Fruit fly (Drosophila melanogaster) whole organism, embryonic: ENCODE measurements around the gene CG42716.

Experiments
- Ada2b ChIP-seq: fragments of 200-800 bp; sonication (Bioruptor generic); IDR thresholded peaks from 2 replicates; pipeline ENCODE4 v1.3.6; 2022; ENCODE audit warnings: missing biosample characterization, missing genetic modification characterization
- Awh ChIP-seq: fragments of 200-800 bp; sonication (Bioruptor generic); IDR thresholded peaks from 2 replicates; pipeline ENCODE4, ENCODE4 v1.3.6; 2022; ENCODE audit warnings: missing biosample characterization, missing genetic modification characterization
- BtbVII ChIP-seq: fragments of 200-800 bp; sonication (Bioruptor generic); optimal IDR thresholded peaks from 3 replicates; lab custom pipeline; 2017; ENCODE audit warnings: missing biosample characterization, mild to moderate bottlenecking, missing genetic modification characterization
- CG10543 ChIP-seq: fragments of 200-800 bp; sonication (Bioruptor generic); optimal IDR thresholded peaks from 3 replicates; lab custom pipeline; 2017; ENCODE audit warnings: missing biosample characterization, mild to moderate bottlenecking, missing genetic modification characterization, moderate library complexity
- CG10654 ChIP-seq: fragments of 200-800 bp; sonication (Bioruptor generic); optimal IDR thresholded peaks from 2 replicates; lab custom pipeline; 2016; ENCODE audit warnings: missing biosample characterization, missing genetic modification characterization
- CG11247 ChIP-seq: fragments of 200-800 bp; sonication (Bioruptor generic); IDR thresholded peaks from 2 replicates; pipeline ENCODE4 v1.3.6; 2022; ENCODE audit warnings: missing biosample characterization, missing genetic modification characterization
- CG11456 ChIP-seq: fragments of 200-800 bp; sonication (Bioruptor generic); IDR thresholded peaks from 3 replicates; pipeline ENCODE4 v1.3.6; 2022; ENCODE audit warnings: missing biosample characterization, missing genetic modification characterization
- CG12299 ChIP-seq: fragments of 200-800 bp; sonication (Bioruptor generic); optimal IDR thresholded peaks from 2 replicates; lab custom pipeline; 2018; ENCODE audit warnings: missing biosample characterization, mild to moderate bottlenecking, missing genetic modification characterization
- CG13123 ChIP-seq: fragments of 200-800 bp; sonication (Bioruptor generic); optimal IDR thresholded peaks from 2 replicates; lab custom pipeline; 2016; ENCODE audit warnings: missing biosample characterization, missing genetic modification characterization
- CG13296 ChIP-seq: fragments of 200-800 bp; sonication (Bioruptor generic); optimal IDR thresholded peaks from 3 replicates; lab custom pipeline; 2018; ENCODE audit warnings: missing biosample characterization, mild to moderate bottlenecking, missing genetic modification characterization
- CG16779 ChIP-seq: fragments of 200-800 bp; sonication (Bioruptor generic); IDR thresholded peaks from 2 replicates; pipeline ENCODE4 v1.3.6; 2022; ENCODE audit warnings: missing biosample characterization, missing genetic modification characterization
- CG16813 ChIP-seq: fragments of 200-800 bp; sonication (Bioruptor generic); IDR thresholded peaks from 3 replicates; pipeline ENCODE4 v1.3.6; 2022; ENCODE audit warnings: missing biosample characterization, missing genetic modification characterization; ENCODE audit not compliant: partially characterized antibody
- CG2678 ChIP-seq: fragments of 200-800 bp; sonication (Bioruptor generic); optimal IDR thresholded peaks from 3 replicates; lab custom pipeline; 2019; ENCODE audit warnings: missing biosample characterization, mild to moderate bottlenecking, missing genetic modification characterization, moderate library complexity
- CG32767 ChIP-seq: fragments of 200-800 bp; sonication (Bioruptor generic); IDR thresholded peaks from 2 replicates; pipeline ENCODE4 v1.3.6; 2022; ENCODE audit warnings: missing biosample characterization, missing genetic modification characterization
- CG34422 ChIP-seq: fragments of 200-800 bp; sonication (Bioruptor generic); IDR thresholded peaks from 3 replicates; pipeline ENCODE4 v1.3.6; 2022; ENCODE audit warnings: missing biosample characterization, missing genetic modification characterization
- CG4617 ChIP-seq: fragments of 200-800 bp; sonication (Bioruptor generic); optimal IDR thresholded peaks from 3 replicates; lab custom pipeline; 2016; ENCODE audit warnings: missing biosample characterization, missing genetic modification characterization, borderline replicate concordance
- CG6654 ChIP-seq: fragments of 200-800 bp; sonication (Bioruptor generic); optimal IDR thresholded peaks from 2 replicates; lab custom pipeline; 2017; ENCODE audit warnings: missing biosample characterization, mild to moderate bottlenecking, missing genetic modification characterization
- CG7987 ChIP-seq: fragments of 200-800 bp; sonication (Bioruptor generic); optimal IDR thresholded peaks from 2 replicates; lab custom pipeline; 2018; ENCODE audit warnings: missing biosample characterization, mild to moderate bottlenecking, missing genetic modification characterization, moderate library complexity
- CkIIα-i1 ChIP-seq: fragments of 200-800 bp; sonication (Bioruptor generic); IDR thresholded peaks from 2 replicates; pipeline ENCODE4 v1.3.6; 2022; ENCODE audit warnings: missing biosample characterization, missing genetic modification characterization
- CrebB ChIP-seq: fragments of 200-800 bp; sonication (Bioruptor generic); optimal IDR thresholded peaks from 3 replicates; lab custom pipeline; 2018; ENCODE audit warnings: missing biosample characterization, mild to moderate bottlenecking, missing genetic modification characterization
- Dad ChIP-seq: fragments of 200-800 bp; sonication (Bioruptor generic); optimal IDR thresholded peaks from 3 replicates; lab custom pipeline; 2016; ENCODE audit warnings: missing biosample characterization, missing genetic modification characterization
- Doc3 ChIP-seq: fragments of 200-800 bp; sonication (Bioruptor generic); IDR thresholded peaks from 3 replicates; pipeline ENCODE4 v1.3.6; 2022; ENCODE audit warnings: missing biosample characterization, missing genetic modification characterization; ENCODE audit not compliant: partially characterized antibody
- Eip74EF ChIP-seq, 2 experiments: fragments of 200-800 bp in 1 of 2; fragments of >200 bp in 1 of 2; sonication (Bioruptor generic) in 1 of 2; optimal IDR thresholded peaks; 2 replicates each; lab custom pipeline; 2017 to 2019; ENCODE audit warnings: missing biosample characterization in 2 of 2, missing genetic modification characterization in 2 of 2, mild to moderate bottlenecking in 1 of 2, moderate library complexity in 1 of 2
- Gsc ChIP-seq: fragments of 200-800 bp; sonication (Bioruptor generic); IDR thresholded peaks from 2 replicates; pipeline ENCODE4 v1.3.6; 2022; ENCODE audit warnings: missing biosample characterization, missing genetic modification characterization
- Gug ChIP-seq: fragments of 200-800 bp; sonication (Bioruptor generic); IDR thresholded peaks from 4 replicates; pipeline ENCODE4 v1.3.6; 2022; ENCODE audit warnings: missing biosample characterization, missing genetic modification characterization
- HLH3B ChIP-seq: fragments of 200-800 bp; sonication (Bioruptor generic); IDR thresholded peaks from 2 replicates; pipeline ENCODE4 v1.3.6; 2022; ENCODE audit warnings: missing biosample characterization, missing genetic modification characterization
- HLH54F ChIP-seq: fragments of 200-800 bp; sonication (Bioruptor generic); optimal IDR thresholded peaks from 3 replicates; lab custom pipeline; 2016; ENCODE audit warnings: missing biosample characterization, missing genetic modification characterization
- Hmx ChIP-seq: fragments of 200-800 bp; sonication (Bioruptor generic); optimal IDR thresholded peaks from 2 replicates; lab custom pipeline; 2016; ENCODE audit warnings: missing biosample characterization, missing genetic modification characterization
- Oaz ChIP-seq: fragments of 200-800 bp; sonication (Bioruptor generic); IDR thresholded peaks from 2 replicates; pipeline ENCODE4 v1.3.6; 2022; ENCODE audit warnings: missing biosample characterization, missing genetic modification characterization
- Ravus ChIP-seq: fragments of 200-800 bp; sonication (Bioruptor generic); IDR thresholded peaks from 2 replicates; pipeline ENCODE4 v1.3.6; 2022; ENCODE audit warnings: missing biosample characterization, missing genetic modification characterization
- Spps ChIP-seq: fragments of 200-800 bp; sonication (Bioruptor generic); optimal IDR thresholded peaks from 2 replicates; lab custom pipeline; 2018; ENCODE audit warnings: missing biosample characterization, mild to moderate bottlenecking, missing genetic modification characterization
- Sry-β ChIP-seq: fragments of 200-800 bp; sonication (Bioruptor generic); optimal IDR thresholded peaks from 2 replicates; lab custom pipeline; 2018; ENCODE audit warnings: missing biosample characterization, mild to moderate bottlenecking, missing genetic modification characterization, moderate library complexity
- croc ChIP-seq: fragments of 200-800 bp; sonication (Bioruptor generic); conservative IDR thresholded peaks from 3 replicates; pipeline ENCODE4 v1.3.6; 2022; ENCODE audit warnings: missing biosample characterization, missing genetic modification characterization
- esg ChIP-seq: fragments of 200-800 bp; sonication (Bioruptor generic); conservative IDR thresholded peaks from 2 replicates; pipeline ENCODE4 v1.3.6; 2022; ENCODE audit warnings: missing biosample characterization, missing genetic modification characterization
- kay ChIP-seq: fragments of 200-800 bp; sonication (Bioruptor generic); optimal IDR thresholded peaks from 2 replicates; lab custom pipeline; 2016; ENCODE audit warnings: missing biosample characterization, missing genetic modification characterization
- lbe ChIP-seq: fragments of 200-800 bp; sonication (Bioruptor generic); optimal IDR thresholded peaks from 2 replicates; lab custom pipeline; 2016; ENCODE audit warnings: missing biosample characterization, mild to moderate bottlenecking, missing genetic modification characterization
- lilli ChIP-seq: fragments of 200-800 bp; sonication (Bioruptor generic); optimal IDR thresholded peaks from 3 replicates; lab custom pipeline; 2016; ENCODE audit warnings: missing biosample characterization, missing genetic modification characterization
- mam ChIP-seq: fragments of 200-800 bp; sonication (Bioruptor generic); optimal IDR thresholded peaks from 3 replicates; lab custom pipeline; 2016; ENCODE audit warnings: missing biosample characterization, missing genetic modification characterization
- nerfin-1 ChIP-seq: fragments of 200-800 bp; sonication (Bioruptor generic); optimal IDR thresholded peaks from 3 replicates; lab custom pipeline; 2019; ENCODE audit warnings: missing biosample characterization, mild to moderate bottlenecking, missing genetic modification characterization, moderate library complexity
- pan ChIP-seq, 4 experiments: fragments of >200 bp in 3 of 4; fragments of 200-800 bp in 1 of 4; sonication (Bioruptor generic) in 1 of 4; optimal IDR thresholded peaks in 3 of 4; IDR thresholded peaks in 1 of 4; 2 replicates each; pipeline versions ENCODE4 v1.3.6 to Lab custom; 2017 to 2022; ENCODE audit warnings: missing biosample characterization in 2 of 4, missing genetic modification characterization in 2 of 4, mixed read lengths in 1 of 4
- pros ChIP-seq: fragments of 200-800 bp; sonication (Bioruptor generic); optimal IDR thresholded peaks from 3 replicates; lab custom pipeline; 2019; ENCODE audit warnings: missing biosample characterization, mild to moderate bottlenecking, missing genetic modification characterization, moderate library complexity
- ranshi ChIP-seq: fragments of 200-800 bp; sonication (Bioruptor generic); IDR thresholded peaks from 2 replicates; pipeline ENCODE4 v1.3.6; 2022; ENCODE audit warnings: missing biosample characterization, missing genetic modification characterization
- repo ChIP-seq: fragments of 200-800 bp; sonication (Bioruptor generic); optimal IDR thresholded peaks from 2 replicates; lab custom pipeline; 2016; ENCODE audit warnings: missing biosample characterization, missing genetic modification characterization
- ro ChIP-seq: fragments of 200-800 bp; sonication (Bioruptor generic); IDR thresholded peaks from 2 replicates; pipeline ENCODE4 v1.3.6; 2022; ENCODE audit warnings: missing biosample characterization, missing genetic modification characterization
- sens-2 ChIP-seq: fragments of 200-800 bp; sonication (Bioruptor generic); IDR thresholded peaks from 2 replicates; pipeline ENCODE4 v1.3.6; 2022; ENCODE audit warnings: missing biosample characterization, missing genetic modification characterization
- tgo ChIP-seq: fragments of 200-800 bp; sonication (Bioruptor generic); IDR thresholded peaks from 3 replicates; pipeline ENCODE4 v1.3.6; 2022; ENCODE audit warnings: missing biosample characterization, missing genetic modification characterization
- twi ChIP-seq: fragments of 200-800 bp; optimal IDR thresholded peaks from 2 replicates; lab custom pipeline; 2019; ENCODE audit warnings: missing biosample characterization, mild to moderate bottlenecking, missing genetic modification characterization, moderate library complexity
- unpg ChIP-seq: fragments of 200-800 bp; sonication (Bioruptor generic); optimal IDR thresholded peaks from 3 replicates; lab custom pipeline; 2018; ENCODE audit warnings: missing biosample characterization, mild to moderate bottlenecking, missing genetic modification characterization, moderate library complexity
- zf30C ChIP-seq: fragments of 200-800 bp; sonication (Bioruptor generic); optimal IDR thresholded peaks from 3 replicates; lab custom pipeline; 2018; ENCODE audit warnings: missing biosample characterization, mild to moderate bottlenecking, missing genetic modification characterization
- zfh2 ChIP-seq: fragments of 200-800 bp; sonication (Bioruptor generic); optimal IDR thresholded peaks from 2 replicates; lab custom pipeline; 2016; ENCODE audit warnings: missing biosample characterization, missing genetic modification characterization

Gene CG42716

dm6 chr3L:16025020-16025680, 8.4 kb upstream of the CG42716 start (continued):
- no peak for TF ChIP-seq Spps (tag; lab: Kevin White, UChicago)
- no peak for TF ChIP-seq CG6654
- no peak for TF ChIP-seq esg (GFP tag; lab: Robert Waterston, UW)
- no peak for TF ChIP-seq Dad (GFP tag; lab: Kevin White, UChicago)
- no peak for TF ChIP-seq CG2678
- TF ChIP-seq Sry-β (GFP tag; lab: Kevin White, UChicago): no peak
- TF ChIP-seq BtbVII: no peak
- no peak for TF ChIP-seq CG34422 (GFP tag; lab: Robert Waterston, UW)
- peak; percentile 39 for TF ChIP-seq twi
- no peak for TF ChIP-seq CG13296 (GFP tag; lab: Kevin White, UChicago)
- TF ChIP-seq Doc3 (GFP tag; lab: Robert Waterston, UW): no peak
- no peak for TF ChIP-seq CG12299 (tag; lab: Kevin White, UChicago)
- 0 out of 2 replicates have a peak, but pooled peaks have one; percentile 23 for TF ChIP-seq CG11247 (GFP tag; lab: Robert Waterston, UW)
- TF ChIP-seq croc (GFP tag; lab: Robert Waterston, UW): no peak
- TF ChIP-seq lbe (GFP tag; lab: Kevin White, UChicago): no peak
- TF ChIP-seq kay (GFP tag; lab: Kevin White, UChicago): no peak
- no peak for TF ChIP-seq Gsc (GFP tag; lab: Robert Waterston, UW)
- peak; percentile 9 for TF ChIP-seq pros (GFP tag; lab: Kevin White, UChicago)
- TF ChIP-seq Ada2b (GFP tag; lab: Robert Waterston, UW): no peak
- TF ChIP-seq repo (GFP tag; lab: Kevin White, UChicago): no peak
- no peak for TF ChIP-seq Hmx (GFP tag; lab: Kevin White, UChicago)
- no peak for TF ChIP-seq nerfin-1 (tag; lab: Kevin White, UChicago)
- TF ChIP-seq CG7987 (GFP tag; lab: Kevin White, UChicago): no peak
- no peak for TF ChIP-seq tgo (GFP tag; lab: Robert Waterston, UW)
- TF ChIP-seq Eip74EF (GFP tag; optimal IDR thresholded peaks at IDR 0.05; lab: Kevin White, UChicago): no peak
- TF ChIP-seq CrebB (tag; lab: Kevin White, UChicago): no peak
- peak; percentile 4 for TF ChIP-seq CG10543 (GFP tag; lab: Kevin White, UChicago)
- no peak for TF ChIP-seq Awh (GFP tag; lab: Robert Waterston, UW)
- no peak for TF ChIP-seq zf30C
- no peak for TF ChIP-seq Ravus (GFP tag; lab: Robert Waterston, UW)
- TF ChIP-seq CG32767 (GFP tag; lab: Robert Waterston, UW): no peak
- no peak for TF ChIP-seq ranshi
- no peak for TF ChIP-seq CG13123 (GFP tag; lab: Kevin White, UChicago)
- no peak for TF ChIP-seq CkIIα-i1 (GFP tag; lab: Robert Waterston, UW)
- no peak for TF ChIP-seq HLH54F
- TF ChIP-seq CG16779 (GFP tag; lab: Robert Waterston, UW): no peak
- TF ChIP-seq lilli (GFP tag; lab: Kevin White, UChicago): no peak
- TF ChIP-seq sens-2 (GFP tag; lab: Robert Waterston, UW): no peak
- TF ChIP-seq pan (optimal IDR thresholded peaks at IDR 0.05; lab: Kevin White, UChicago): peak in 1 of 2 experiments; percentile 59
- TF ChIP-seq pan (GFP tag; optimal IDR thresholded peaks at IDR 0.05 in 1 of 2, IDR thresholded peaks at IDR 0.05 in 1 of 2): peak in 1 of 2 experiments; percentile 67
- TF ChIP-seq CG11456 (GFP tag; lab: Robert Waterston, UW): no peak
- no peak for TF ChIP-seq CG10654 (GFP tag; lab: Kevin White, UChicago)
- TF ChIP-seq CG4617: no peak
- TF ChIP-seq zfh2 (GFP tag; lab: Kevin White, UChicago): no peak
- TF ChIP-seq HLH3B (GFP tag; lab: Robert Waterston, UW): no peak
- TF ChIP-seq unpg (GFP tag; lab: Kevin White, UChicago): no peak
- no peak for TF ChIP-seq CG16813 (GFP tag; lab: Robert Waterston, UW)
- no peak for TF ChIP-seq ro (GFP tag; lab: Robert Waterston, UW)
- no peak for TF ChIP-seq mam
- no peak for TF ChIP-seq Oaz (GFP tag; lab: Robert Waterston, UW)
- no peak for TF ChIP-seq Gug (GFP tag; lab: Robert Waterston, UW)
